Fruit fly (Drosophila melanogaster) Kc167 (cell line): ENCODE results near the gene Dpy-30L1.

Source experiments
- Myc ChIP-seq: fragments of >200 bp; optimal IDR thresholded peaks from 2 replicates; lab custom pipeline; 2017; ENCODE audit warnings: missing external identifiers
- ttk ChIP-seq: sonication (Bioruptor generic); optimal IDR thresholded peaks from 2 replicates; lab custom pipeline; 2017; ENCODE audit warnings: missing external identifiers

DNA sequence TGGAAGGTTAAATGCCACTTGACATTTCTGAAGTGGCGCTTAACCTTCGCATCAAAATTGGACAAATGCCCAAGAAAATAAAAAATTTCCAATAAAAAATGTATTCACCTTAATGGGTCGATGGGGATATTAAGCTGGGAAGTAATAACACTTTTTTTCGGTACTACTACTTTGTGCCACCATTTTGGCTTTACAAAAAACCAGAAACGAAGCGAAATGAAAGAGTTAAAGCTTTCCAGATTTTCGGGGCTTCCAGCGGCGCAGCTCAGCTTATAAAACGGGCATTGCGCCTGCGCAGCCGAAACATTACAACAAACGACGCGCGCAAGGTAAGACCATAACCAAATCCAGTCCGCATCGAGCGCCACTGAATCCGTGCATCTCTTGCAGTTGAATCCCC, 38.1 kb downstream of the Dpy-30L1 start, which contains the start of gene CG17127:
- TF ChIP-seq Myc (lab: Kevin White, UChicago) (no peak), ttk (lab: Kevin White, UChicago) (no peak)
